Worm (Caenorhabditis elegans) whole organism, midembryonic: ENCODE data around the gene ZK262.9.
"Not testable (repeated sequence)": the region's sequence is repeated elsewhere in the genome, so short reads cannot be mapped to it uniquely, and the experiment has no call there.

Experiments used
- T22C8.4 ChIP-seq: fragments of 200-800 bp; sonication (Bioruptor generic); IDR thresholded peaks from 2 replicates; pipeline ENCODE4 v1.3.6; 2022; ENCODE audit warnings: missing genetic modification characterization, missing compliant biosample characterization
- cog-1 ChIP-seq: sonication (generic microtip); optimal IDR thresholded peaks from 2 replicates; lab custom pipeline; 2016; ENCODE audit warnings: missing genetic modification characterization, missing compliant biosample characterization
- flt-1 ChIP-seq: fragments of 200-800 bp; sonication (Bioruptor generic); IDR thresholded peaks from 2 replicates; pipeline ENCODE4 v1.3.6; 2022; ENCODE audit warnings: missing genetic modification characterization, missing compliant biosample characterization
- klf-2 ChIP-seq: fragments of 200-800 bp; sonication (Bioruptor generic); conservative IDR thresholded peaks from 2 replicates; pipeline ENCODE4 v1.3.6; 2022; ENCODE audit warnings: missing genetic modification reagents, missing genetic modification characterization, missing compliant biosample characterization
- med-1 ChIP-seq: sonication (generic microtip); optimal IDR thresholded peaks from 2 replicates; lab custom pipeline; 2017; ENCODE audit warnings: missing genetic modification characterization, mild to moderate bottlenecking, missing compliant biosample characterization, antibody characterized with exemption, missing genetic modification reagents; ENCODE audit not compliant: insufficient read depth
- ref-1 ChIP-seq: fragments of 200-800 bp; sonication (Bioruptor generic); conservative IDR thresholded peaks from 2 replicates; pipeline ENCODE4 v1.3.6; 2022; ENCODE audit warnings: missing genetic modification reagents, missing genetic modification characterization, missing compliant biosample characterization
- tab-1 ChIP-seq: fragments of 200-800 bp; sonication (Bioruptor generic); IDR thresholded peaks from 2 replicates; pipeline ENCODE4 v1.3.6; 2022; ENCODE audit warnings: missing genetic modification characterization, missing compliant biosample characterization
- ztf-23 ChIP-seq: fragments of 200-800 bp; sonication (Bioruptor generic); IDR thresholded peaks from 2 replicates; pipeline ENCODE4 v1.3.6; 2022; ENCODE audit warnings: missing genetic modification reagents, missing genetic modification characterization, missing compliant biosample characterization
- ztf-29 ChIP-seq: fragments of 200-800 bp; sonication (Bioruptor generic); IDR thresholded peaks from 2 replicates; pipeline ENCODE4 v1.3.6; 2022; ENCODE audit warnings: missing genetic modification reagents, missing genetic modification characterization, missing compliant biosample characterization

ZK262.9 gene

DNA sequence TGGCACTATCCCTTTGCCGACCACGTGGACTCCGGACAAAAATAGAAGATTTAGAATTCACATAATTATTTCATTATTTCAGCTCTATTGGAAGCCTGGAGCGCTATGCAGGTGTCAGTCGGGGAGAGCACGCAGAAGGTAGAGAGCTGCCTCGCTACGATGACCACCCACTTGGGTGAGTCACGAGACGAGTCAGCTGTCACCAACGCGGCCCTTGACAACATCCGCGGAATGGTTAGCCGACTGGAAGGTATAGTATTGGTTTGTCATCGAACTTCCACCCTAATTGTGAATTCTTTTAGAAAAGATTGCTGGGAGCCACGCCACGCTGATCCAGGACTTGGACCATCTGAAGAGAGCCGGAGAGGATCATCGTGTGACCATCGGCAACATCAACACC lies at the start of gene ZK262.9:
ZK262.9 (plus strand) TSS at position 301 of the 400 bp plus-strand sequence.
- TF ChIP-seq T22C8.4; ref-1 (GFP tag; lab: Robert Waterston, UW); ztf-23: not testable (repeated sequence)

- TF ChIP-seq ztf-23 (no peak), cog-1 (tag; lab: Kevin White, UChicago) (no peak), flt-1 (GFP tag; lab: Robert Waterston, UW) (no peak), ref-1 (GFP tag; lab: Robert Waterston, UW) (no peak), tab-1 (GFP tag; lab: Robert Waterston, UW) (no peak), T22C8.4 (no peak), klf-2 (GFP tag; lab: Robert Waterston, UW) (no peak), ztf-29 (GFP tag; lab: Robert Waterston, UW) (no peak), med-1 (GFP tag; lab: Kevin White, UChicago) (no peak)
Measured at ce11 chrV:18394203-18394602, 45.4 kb upstream of the ZK262.9 start, which contains the start of gene Y51A2B.6. Gene Y51A2B.6 (minus strand): TSS chrV:18394303.

DNA sequence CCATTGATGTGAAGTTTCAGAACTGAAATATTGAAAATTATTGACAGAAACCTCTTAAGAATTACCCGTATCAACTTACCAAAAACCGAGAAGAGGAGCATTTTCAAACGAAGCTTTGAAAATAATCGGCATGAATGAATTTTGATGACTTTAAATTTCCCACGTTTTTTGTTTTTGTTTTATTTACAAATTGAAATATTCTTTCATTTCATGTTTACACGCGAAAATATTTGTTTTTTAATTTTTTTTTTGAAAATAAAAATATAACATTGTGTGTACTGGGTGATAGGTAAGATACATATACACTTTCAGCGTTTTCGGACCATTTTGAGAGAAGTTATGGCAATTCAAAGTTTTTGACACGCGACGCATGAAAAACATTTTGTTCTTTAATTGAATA lies 43.9 kb upstream of the ZK262.9 start, which contains the start of gene Y51A2B.9:
Y51A2B.9 (minus strand) TSS at position 101 of the 400 bp plus-strand sequence.
- no peak for TF ChIP-seq ztf-29 (GFP tag; lab: Robert Waterston, UW)
- TF ChIP-seq ztf-23: no peak
- TF ChIP-seq ref-1 (GFP tag; lab: Robert Waterston, UW): no peak
- TF ChIP-seq flt-1 (GFP tag; lab: Robert Waterston, UW): no peak
- no peak for TF ChIP-seq cog-1 (tag; lab: Kevin White, UChicago)
- TF ChIP-seq med-1 (GFP tag; lab: Kevin White, UChicago): no peak
- no peak for TF ChIP-seq tab-1 (GFP tag; lab: Robert Waterston, UW)
- no peak for TF ChIP-seq T22C8.4
- TF ChIP-seq klf-2 (GFP tag; lab: Robert Waterston, UW): no peak

- no peak for TF ChIP-seq klf-2 (GFP tag; lab: Robert Waterston, UW)
- TF ChIP-seq ztf-29 (GFP tag; lab: Robert Waterston, UW): no peak
- TF ChIP-seq flt-1 (GFP tag; lab: Robert Waterston, UW): no peak
- no peak for TF ChIP-seq ref-1 (GFP tag; lab: Robert Waterston, UW)
- TF ChIP-seq cog-1 (tag; lab: Kevin White, UChicago): no peak
- TF ChIP-seq med-1 (GFP tag; lab: Kevin White, UChicago): no peak
- no peak for TF ChIP-seq T22C8.4
- no peak for TF ChIP-seq ztf-23
- no peak for TF ChIP-seq tab-1 (GFP tag; lab: Robert Waterston, UW)
Measured at ce11 chrV:18397814-18398213, 41.8 kb upstream of the ZK262.9 start, which contains the start of gene Y51A2B.16. Gene Y51A2B.16 (minus strand): TSS chrV:18397914.

- TF ChIP-seq ztf-23 (no peak), T22C8.4 (no peak), cog-1 (tag; lab: Kevin White, UChicago) (no peak), tab-1 (GFP tag; lab: Robert Waterston, UW) (no peak), ztf-29 (GFP tag; lab: Robert Waterston, UW) (no peak), flt-1 (GFP tag; lab: Robert Waterston, UW) (no peak), klf-2 (GFP tag; lab: Robert Waterston, UW) (no peak)
Measured at ce11 chrV:18402743-18403142, 36.8 kb upstream of the ZK262.9 start.

DNA sequence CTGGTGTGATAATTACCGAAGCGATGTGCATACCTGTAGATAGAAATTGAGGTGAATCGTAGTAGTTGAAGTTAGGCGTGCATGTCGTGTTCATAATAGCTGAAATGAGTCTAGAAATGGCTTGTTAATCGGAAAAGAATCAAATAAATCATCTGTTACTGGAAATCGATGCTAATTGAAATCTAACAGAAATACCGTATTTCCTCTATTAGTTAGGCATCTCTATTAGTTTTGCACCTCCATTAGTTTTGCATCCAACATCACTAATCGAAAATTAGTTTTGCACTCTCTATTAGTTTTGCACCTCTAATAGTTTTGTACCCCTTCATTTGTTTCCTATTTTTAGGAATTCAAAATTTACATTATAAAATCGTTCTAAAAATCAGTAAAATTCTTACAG lies 34.8 kb upstream of the ZK262.9 start, which contains the start of gene srh-209:
srh-209 (minus strand) TSS at position 101 of the 400 bp plus-strand sequence.
- TF ChIP-seq ref-1 (GFP tag; lab: Robert Waterston, UW); tab-1 (GFP tag; lab: Robert Waterston, UW); T22C8.4: not testable (repeated sequence)

ce11 chrV:18410142-18410541 lies 29.4 kb upstream of the ZK262.9 start, which contains the start of gene srh-207:
Gene srh-207 (minus strand): TSS chrV:18410242.
- TF ChIP-seq ztf-23 (no peak), ref-1 (GFP tag; lab: Robert Waterston, UW) (no peak), med-1 (GFP tag; lab: Kevin White, UChicago) (no peak), ztf-29 (GFP tag; lab: Robert Waterston, UW) (no peak), T22C8.4 (no peak)

DNA sequence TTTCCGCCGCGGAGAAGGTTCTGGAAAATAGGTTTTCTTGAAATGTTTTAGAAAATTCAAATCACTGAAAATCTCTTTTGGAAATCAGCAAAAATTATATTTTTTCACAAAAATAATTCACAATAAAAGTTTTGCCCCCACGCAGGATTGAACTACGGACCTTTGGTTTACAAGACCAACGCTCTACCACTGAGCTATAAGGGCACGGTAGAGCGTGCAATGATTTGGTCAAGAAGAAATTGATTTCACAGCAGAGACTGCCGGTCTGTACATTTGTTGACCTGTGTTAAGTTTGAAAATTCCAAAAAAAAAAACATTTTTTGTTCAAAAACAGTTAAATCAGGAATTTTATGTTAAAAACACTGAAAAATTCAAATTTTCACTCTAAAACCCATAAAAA lies 27.2 kb upstream of the ZK262.9 start:
- TF ChIP-seq klf-2 (GFP tag; lab: Robert Waterston, UW): no peak
- TF ChIP-seq ref-1 (GFP tag; lab: Robert Waterston, UW): no peak
- no peak for TF ChIP-seq cog-1 (tag; lab: Kevin White, UChicago)

DNA sequence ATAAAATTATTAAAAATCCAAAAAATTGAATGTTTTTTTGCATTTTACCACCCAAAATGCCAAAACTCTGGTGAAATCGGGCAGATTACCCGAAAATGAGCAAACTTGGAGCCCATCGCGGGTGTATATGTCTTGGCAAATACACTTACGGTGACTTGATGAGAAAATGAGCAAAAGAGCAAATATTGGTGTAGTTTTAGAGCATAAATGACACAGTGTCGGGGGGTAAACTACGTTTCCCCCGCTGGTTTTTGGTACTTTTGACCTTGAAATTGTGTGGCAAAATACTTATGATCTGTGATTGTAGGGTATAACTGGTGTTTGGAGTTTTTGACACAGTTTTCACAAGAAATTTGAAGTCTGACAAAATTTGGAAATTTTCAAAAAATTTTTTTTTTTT lies 26.7 kb upstream of the ZK262.9 start, which contains the start of gene ZK262.2:
ZK262.2 (minus strand) TSS at position 101 of the 400 bp plus-strand sequence.
- no peak for TF ChIP-seq ztf-23
- TF ChIP-seq cog-1 (tag; lab: Kevin White, UChicago): no peak
- no peak for TF ChIP-seq T22C8.4

DNA sequence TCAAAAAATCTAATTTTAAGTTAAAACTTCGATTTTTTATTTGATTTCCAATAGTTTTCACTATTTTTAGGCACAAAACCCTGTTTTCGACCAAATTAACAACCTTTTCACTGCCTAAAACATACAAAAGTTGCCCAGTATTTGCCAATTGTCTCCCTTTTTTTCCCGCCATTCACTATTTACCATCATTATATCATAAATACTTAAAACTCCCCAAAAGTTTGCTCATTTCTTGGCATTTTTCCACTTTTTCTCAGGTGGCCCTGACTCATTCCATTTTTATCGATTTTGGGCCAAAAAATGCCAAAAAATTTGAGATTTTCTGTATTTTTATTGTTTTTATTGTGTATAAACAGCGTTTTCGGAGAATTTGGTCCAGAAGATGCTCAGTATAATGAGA lies 25.5 kb upstream of the ZK262.9 start, which contains the start of gene txt-8:
txt-8 (plus strand) TSS at position 301 of the 400 bp plus-strand sequence.
- no peak for TF ChIP-seq cog-1 (tag; lab: Kevin White, UChicago)
- no peak for TF ChIP-seq med-1 (GFP tag; lab: Kevin White, UChicago)
- no peak for TF ChIP-seq klf-2 (GFP tag; lab: Robert Waterston, UW)
- TF ChIP-seq tab-1 (GFP tag; lab: Robert Waterston, UW): no peak
- no peak for TF ChIP-seq ztf-29 (GFP tag; lab: Robert Waterston, UW)
- no peak for TF ChIP-seq flt-1 (GFP tag; lab: Robert Waterston, UW)
- no peak for TF ChIP-seq ref-1 (GFP tag; lab: Robert Waterston, UW)
- no peak for TF ChIP-seq ztf-23
- TF ChIP-seq T22C8.4: no peak
